Fruit fly (Drosophila melanogaster) whole organism, embryonic: ENCODE data around the gene ND-B18.

Experiments used
- CG10209 ChIP-seq: fragments of 200-800 bp; sonication (Bioruptor generic); optimal IDR thresholded peaks from 3 replicates; lab custom pipeline; 2017; ENCODE audit warnings: missing biosample characterization, mild to moderate bottlenecking, missing genetic modification characterization, missing genetic modification reagents
- CG16779 ChIP-seq: fragments of 200-800 bp; sonication (Bioruptor generic); IDR thresholded peaks from 2 replicates; pipeline ENCODE4 v1.3.6; 2022; ENCODE audit warnings: missing biosample characterization, missing genetic modification characterization
- Ets97D ChIP-seq: fragments of 200-800 bp; sonication (Bioruptor generic); optimal IDR thresholded peaks from 3 replicates; lab custom pipeline; 2016; ENCODE audit warnings: missing biosample characterization, missing genetic modification characterization
- Meics ChIP-seq: fragments of 200-800 bp; sonication (Bioruptor generic); optimal IDR thresholded peaks from 2 replicates; lab custom pipeline; 2017; ENCODE audit warnings: missing biosample characterization, mild to moderate bottlenecking, missing genetic modification characterization
- sqz ChIP-seq: fragments of 200-800 bp; sonication (Bioruptor generic); optimal IDR thresholded peaks from 3 replicates; lab custom pipeline; 2018; ENCODE audit warnings: missing biosample characterization, mild to moderate bottlenecking, missing genetic modification characterization

- TF ChIP-seq sqz (GFP tag; lab: Kevin White, UChicago) (no peak), CG10209 (no peak), Meics (GFP tag; lab: Kevin White, UChicago) (no peak), Ets97D (peak; percentile 6), CG16779 (GFP tag; lab: Robert Waterston, UW) (no peak)
Observed at dm6 chrX:15091159-15091558, 27.6 kb downstream of the ND-B18 start.
